Fruit fly (Drosophila melanogaster): ENCODE data around the gene Myo95E.

The Myo95E gene

dm6 chr3R:24163556-24164022 lies 2.3 kb upstream of the Myo95E start, which contains the start of gene Apc2:
Gene Apc2 (plus strand): TSS chr3R:24163966.
- TF ChIP-seq fd59A (GFP tag; optimal IDR thresholded peaks at IDR 0.05) = no peak
- TF ChIP-seq dsx (GFP tag; optimal IDR thresholded peaks at IDR 0.05; ENCODE audit: poor library complexity, severe bottlenecking) = peak; percentile 56
- TF ChIP-seq CG6276 (GFP tag; optimal IDR thresholded peaks at IDR 0.05) = no peak
- peak; percentile 69 for TF ChIP-seq CG10631 (GFP tag; optimal IDR thresholded peaks at IDR 0.05)
- peak; percentile 49 for TF ChIP-seq CG6792 (GFP tag; optimal IDR thresholded peaks at IDR 0.05)
- peak; percentile 45; the same call in 1 of the 2 replicates for TF ChIP-seq Gug (GFP tag; IDR thresholded peaks at IDR 0.05)
- no peak for TF ChIP-seq CG6854 (GFP tag; optimal IDR thresholded peaks at IDR 0.05)
- no peak for TF ChIP-seq CG10669 (GFP tag; optimal IDR thresholded peaks at IDR 0.05)
- peak in 1 of 2 experiments; percentile 30 for TF ChIP-seq salr (GFP tag; optimal IDR thresholded peaks at IDR 0.05)
- peak; percentile 60 for TF ChIP-seq topi (GFP tag; optimal IDR thresholded peaks at IDR 0.05)
- no peak for TF ChIP-seq Eip93F (GFP tag; optimal IDR thresholded peaks at IDR 0.05)
- TF ChIP-seq CG4318 (GFP tag; optimal IDR thresholded peaks at IDR 0.05) = no peak
- peak; percentile 60 for TF ChIP-seq acj6 (GFP tag; optimal IDR thresholded peaks at IDR 0.05)
- TF ChIP-seq spab (GFP tag; optimal IDR thresholded peaks at IDR 0.05) = no peak
- TF ChIP-seq dac (GFP tag; optimal IDR thresholded peaks at IDR 0.05) = no peak
- TF ChIP-seq CG8632 (GFP tag; optimal IDR thresholded peaks at IDR 0.05) = peak; percentile 37
- no peak for TF ChIP-seq CG8119 (GFP tag; IDR thresholded peaks at IDR 0.05)
- no peak for TF ChIP-seq Met (GFP tag; optimal IDR thresholded peaks at IDR 0.05)
- TF ChIP-seq CG6808 (GFP tag; optimal IDR thresholded peaks at IDR 0.05) = no peak
- TF ChIP-seq CG15336 (GFP tag; IDR thresholded peaks at IDR 0.05) = peak; percentile 56
- peak; percentile 80 for TF ChIP-seq vri (GFP tag; optimal IDR thresholded peaks at IDR 0.05)
- TF ChIP-seq svp (GFP tag) = no peak
- peak; percentile 64 for TF ChIP-seq CG3032 (tag; optimal IDR thresholded peaks at IDR 0.05)
- TF ChIP-seq Hr38 (GFP tag; optimal IDR thresholded peaks at IDR 0.05) = no peak
- TF ChIP-seq achi (GFP tag; optimal IDR thresholded peaks at IDR 0.05) = peak; percentile 62
- peak; percentile 61 for TF ChIP-seq Hr39 (GFP tag; optimal IDR thresholded peaks at IDR 0.05)
- peak; percentile 58 for TF ChIP-seq CG3919 (GFP tag; optimal IDR thresholded peaks at IDR 0.05)
- TF ChIP-seq CG11294 (GFP tag; IDR thresholded peaks at IDR 0.05) = no peak
- TF ChIP-seq CG9139 (GFP tag; optimal IDR thresholded peaks at IDR 0.05) = no peak
- peak; percentile 70 for TF ChIP-seq eg (GFP tag; IDR thresholded peaks at IDR 0.05)
- no peak for TF ChIP-seq Smox (GFP tag; optimal IDR thresholded peaks at IDR 0.05)
- peak; percentile 32 for TF ChIP-seq CG11902 (GFP tag; optimal IDR thresholded peaks at IDR 0.05)
- peak; percentile 70 for TF ChIP-seq Sox14 (GFP tag; optimal IDR thresholded peaks at IDR 0.05)
- TF ChIP-seq net (GFP tag; optimal IDR thresholded peaks at IDR 0.05) = peak; percentile 52
- no peak for TF ChIP-seq Blimp-1 (GFP tag; optimal IDR thresholded peaks at IDR 0.05)
- TF ChIP-seq Sox15 (GFP tag; optimal IDR thresholded peaks at IDR 0.05) = no peak
- TF ChIP-seq CG7368 (GFP tag; optimal IDR thresholded peaks at IDR 0.05) = no peak
- peak; percentile 42 for TF ChIP-seq CG31627 (GFP tag; optimal IDR thresholded peaks at IDR 0.05)
- TF ChIP-seq ss (GFP tag; optimal IDR thresholded peaks at IDR 0.05) = peak in 1 of 2 experiments; percentile 13
- TF ChIP-seq CG11762 (GFP tag; optimal IDR thresholded peaks at IDR 0.05; ENCODE audit: insufficient read depth) = no peak
- TF ChIP-seq Eip75B (GFP tag; optimal IDR thresholded peaks at IDR 0.05) = peak; percentile 61
- TF ChIP-seq CG16779 (tag; optimal IDR thresholded peaks at IDR 0.05) = no peak
- TF ChIP-seq CG32006 (GFP tag; optimal IDR thresholded peaks at IDR 0.05) = peak; percentile 69
- peak; percentile 71 for TF ChIP-seq CG6163 (GFP tag; IDR thresholded peaks at IDR 0.05)
- peak; percentile 56 for TF ChIP-seq Ets96B (tag; optimal IDR thresholded peaks at IDR 0.05)
- TF ChIP-seq CG1621 (tag; optimal IDR thresholded peaks at IDR 0.05) = no peak
- TF ChIP-seq fd85E (GFP tag; optimal IDR thresholded peaks at IDR 0.05) = no peak
- no peak for TF ChIP-seq Sox102F (GFP tag; optimal IDR thresholded peaks at IDR 0.05)
- TF ChIP-seq Lpt (GFP tag; optimal IDR thresholded peaks at IDR 0.05) = peak; percentile 36
- TF ChIP-seq esn (GFP tag; optimal IDR thresholded peaks at IDR 0.05) = peak; percentile 75
- peak; percentile 74 for TF ChIP-seq Hr4 (GFP tag; optimal IDR thresholded peaks at IDR 0.05)
- peak; percentile 91 for TF ChIP-seq Eip78C (GFP tag)

All from whole organism, prepupa.